Worm (Caenorhabditis elegans): ENCODE measurements around the gene Y62H9A.4.

Gene Y62H9A.4

DNA sequence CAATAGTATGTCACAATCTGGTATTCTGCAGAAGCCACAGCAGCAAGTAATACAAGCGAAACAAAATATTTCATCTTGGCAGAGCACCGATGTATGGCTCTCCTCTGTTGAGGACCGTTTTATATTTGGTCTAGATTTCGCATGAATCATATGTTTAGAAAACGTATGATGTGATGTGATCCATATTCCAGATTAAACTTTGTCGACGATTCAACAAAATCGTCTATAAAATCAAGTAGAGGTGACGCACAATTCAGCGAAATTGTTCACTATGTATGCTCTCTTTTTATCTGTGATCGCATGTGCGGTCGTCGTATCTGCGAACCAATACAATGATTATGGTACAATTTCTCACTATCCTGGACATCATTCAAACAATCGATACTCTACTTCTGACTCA, at the start of gene Y62H9A.4, which contains the start of gene Y62H9A.3:
TSS of gene Y62H9A.4 (plus strand) at position 256 of the 400 bp plus-strand sequence.
TSS of gene Y62H9A.3 (minus strand) at position 101 of the 400 bp plus-strand sequence.
- TF ChIP-seq pros-1 (tag; optimal IDR thresholded peaks at IDR 0.05) (no peak), ceh-9 (tag; optimal IDR thresholded peaks at IDR 0.05) (no peak), ttx-3 (tag; optimal IDR thresholded peaks at IDR 0.05) (no peak), C08G9.2 (tag; optimal IDR thresholded peaks at IDR 0.05) (no peak), syd-9 (tag; optimal IDR thresholded peaks at IDR 0.05) (no peak), dmd-4 (tag; optimal IDR thresholded peaks at IDR 0.05; ENCODE audit: borderline replicate concordance) (no peak), ets-4 (tag; optimal IDR thresholded peaks at IDR 0.05) (no peak), pat-9 (tag; optimal IDR thresholded peaks at IDR 0.05) (no peak), unc-55 (GFP tag; optimal IDR thresholded peaks at IDR 0.05) (no peak), tbx-7 (tag; optimal IDR thresholded peaks at IDR 0.05) (no peak), ama-1 (optimal IDR thresholded peaks at IDR 0.05) (no peak), pqm-1 (tag; optimal IDR thresholded peaks at IDR 0.05) (no peak), unc-86 (tag; optimal IDR thresholded peaks at IDR 0.05) (no peak)

DNA sequence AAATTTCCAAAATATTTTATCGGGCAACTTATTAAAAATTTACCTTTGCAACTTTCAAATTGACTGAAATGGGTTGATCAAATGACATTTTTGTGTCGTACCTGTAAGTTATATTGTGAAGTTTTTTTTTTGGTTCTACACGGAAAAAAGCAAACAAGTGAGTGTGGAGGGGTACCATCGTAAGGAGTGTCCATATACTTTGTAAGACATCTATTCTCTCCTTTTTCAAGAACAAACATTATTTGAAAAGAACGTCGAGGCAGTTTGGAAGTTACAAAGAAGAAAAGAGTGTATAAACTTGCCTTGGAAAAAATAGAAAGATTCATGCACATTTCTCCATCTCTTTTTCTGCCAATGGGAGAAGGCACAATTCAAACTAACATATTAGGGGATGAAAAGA, 42.5 kb upstream of the Y62H9A.4 start, which contains the start of gene taf-7.1:
TSS of gene taf-7.1 (minus strand) at position 101 of the 400 bp plus-strand sequence.
- TF ChIP-seq ceh-24 (tag; optimal IDR thresholded peaks at IDR 0.05), result no peak
- TF ChIP-seq elt-4 (tag; optimal IDR thresholded peaks at IDR 0.05), result no peak
- no peak for TF ChIP-seq ttx-3 (tag; optimal IDR thresholded peaks at IDR 0.05)
- no peak for TF ChIP-seq odd-2 (tag; optimal IDR thresholded peaks at IDR 0.05)
- no peak for TF ChIP-seq ceh-30 (tag; optimal IDR thresholded peaks at IDR 0.05)
- TF ChIP-seq ceh-6 (GFP tag; optimal IDR thresholded peaks at IDR 0.05), result no peak
- no peak for TF ChIP-seq nfya-1 (tag; optimal IDR thresholded peaks at IDR 0.05)
- TF ChIP-seq ztf-16 (tag; optimal IDR thresholded peaks at IDR 0.05), result no peak
- no peak for TF ChIP-seq ets-4 (tag; optimal IDR thresholded peaks at IDR 0.05)
- no peak for TF ChIP-seq che-1 (tag; optimal IDR thresholded peaks at IDR 0.05)
- no peak for TF ChIP-seq gmeb-2 (tag; optimal IDR thresholded peaks at IDR 0.05)
- TF ChIP-seq C38D4.7 (GFP tag; optimal IDR thresholded peaks at IDR 0.05), result no peak
- no peak for TF ChIP-seq fkh-6 (tag; optimal IDR thresholded peaks at IDR 0.05)
- no peak for TF ChIP-seq sox-2 (GFP tag; IDR thresholded peaks at IDR 0.05)
- no peak for TF ChIP-seq dmd-4 (tag; optimal IDR thresholded peaks at IDR 0.05; ENCODE audit: borderline replicate concordance)
- TF ChIP-seq K02D7.2 (tag; optimal IDR thresholded peaks at IDR 0.05), result no peak

DNA sequence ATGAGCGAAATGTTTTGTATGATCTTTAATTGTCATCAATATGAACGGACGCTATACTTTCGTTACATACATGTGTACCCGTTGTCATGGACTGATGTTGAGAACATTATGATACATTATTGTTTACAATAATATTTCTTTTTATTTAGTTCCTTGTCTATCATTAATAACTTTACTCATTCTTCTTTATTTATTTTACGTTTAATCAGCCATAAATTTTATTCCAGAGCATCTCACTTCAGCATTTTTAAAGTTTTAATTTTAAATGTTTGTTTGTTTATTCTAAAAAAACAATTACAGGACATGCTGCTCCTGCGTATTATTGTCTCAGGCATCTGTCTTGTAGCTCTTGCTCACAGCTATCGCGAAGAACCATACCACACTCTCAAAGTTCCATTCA, 36.6 kb upstream of the Y62H9A.4 start, which contains the start of gene F54F7.2:
TSS of gene F54F7.2 (plus strand) at position 301 of the 400 bp plus-strand sequence.
- TF ChIP-seq mec-3 (tag; optimal IDR thresholded peaks at IDR 0.05; ENCODE audit: borderline replicate concordance) (no peak), pat-9 (tag; optimal IDR thresholded peaks at IDR 0.05) (no peak), eyg-1 (tag; optimal IDR thresholded peaks at IDR 0.05) (no peak), ceh-30 (tag; optimal IDR thresholded peaks at IDR 0.05) (no peak), sox-4 (tag; optimal IDR thresholded peaks at IDR 0.05) (no peak), unc-3 (GFP tag; conservative IDR thresholded peaks at IDR 0.05) (no peak), unc-3 (tag; optimal IDR thresholded peaks at IDR 0.05) (no peak)

DNA sequence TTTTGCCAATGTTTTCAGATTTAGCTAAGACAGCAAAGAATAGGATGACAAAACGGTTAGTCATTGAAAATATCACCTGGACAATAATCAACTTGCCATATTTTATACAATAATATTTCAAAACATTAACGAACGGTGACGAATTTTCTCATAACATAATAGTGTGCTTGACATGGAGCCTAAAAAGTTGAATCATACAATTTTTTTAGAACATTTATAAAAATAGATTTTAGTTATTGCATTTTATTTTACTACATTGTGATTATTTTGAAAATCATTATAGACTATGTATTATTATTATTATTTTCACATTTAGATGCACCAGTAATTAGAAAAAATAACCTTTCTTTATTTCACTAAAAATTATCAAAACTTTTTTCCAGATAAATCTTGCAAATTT, 31.3 kb upstream of the Y62H9A.4 start, which contains the start of gene F54F7.9:
TSS of gene F54F7.9 (minus strand) at position 101 of the 400 bp plus-strand sequence.
- TF ChIP-seq K09A11.1 (tag; optimal IDR thresholded peaks at IDR 0.05; ENCODE audit: insufficient read depth), result no peak
- TF ChIP-seq ceh-48 (tag; optimal IDR thresholded peaks at IDR 0.05), result no peak

DNA sequence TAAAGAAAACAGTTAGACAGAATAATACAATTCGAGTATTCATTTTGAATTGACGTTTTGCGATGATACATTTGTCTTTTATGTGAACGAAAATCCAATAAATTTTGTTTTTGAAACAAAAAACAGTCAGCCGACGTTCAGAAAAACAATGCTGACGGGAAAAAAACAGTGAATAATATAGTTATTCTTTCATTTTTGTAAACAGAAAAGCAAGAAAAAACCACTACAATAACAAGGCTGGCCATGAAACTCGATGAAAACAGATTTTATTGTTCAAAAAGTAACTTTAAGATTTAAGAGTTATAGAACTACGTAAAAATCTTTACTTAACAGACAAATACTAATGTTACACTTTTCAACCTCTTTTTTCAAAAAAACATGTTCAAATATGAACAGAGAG, 29.8 kb upstream of the Y62H9A.4 start, which contains the start of gene F54F7.3:
TSS of gene F54F7.3 (minus strand) at position 101 of the 400 bp plus-strand sequence.
- TF ChIP-seq zip-5 (tag; optimal IDR thresholded peaks at IDR 0.05), result no peak
- no peak for TF ChIP-seq eyg-1 (tag; optimal IDR thresholded peaks at IDR 0.05)
- no peak for TF ChIP-seq pat-9 (tag; optimal IDR thresholded peaks at IDR 0.05)
- no peak for TF ChIP-seq pax-1 (tag; optimal IDR thresholded peaks at IDR 0.05)
- no peak for TF ChIP-seq nhr-232 (tag; optimal IDR thresholded peaks at IDR 0.05)
- TF ChIP-seq ets-4 (tag; optimal IDR thresholded peaks at IDR 0.05), result no peak
- TF ChIP-seq tbx-7 (tag; optimal IDR thresholded peaks at IDR 0.05), result no peak
- no peak for TF ChIP-seq hlh-8 (tag; optimal IDR thresholded peaks at IDR 0.05)
- TF ChIP-seq ceh-14 (tag; optimal IDR thresholded peaks at IDR 0.05), result no peak
